Worm (Caenorhabditis elegans): ENCODE results near the gene Y25C1A.13.

Y25C1A.13 gene

DNA sequence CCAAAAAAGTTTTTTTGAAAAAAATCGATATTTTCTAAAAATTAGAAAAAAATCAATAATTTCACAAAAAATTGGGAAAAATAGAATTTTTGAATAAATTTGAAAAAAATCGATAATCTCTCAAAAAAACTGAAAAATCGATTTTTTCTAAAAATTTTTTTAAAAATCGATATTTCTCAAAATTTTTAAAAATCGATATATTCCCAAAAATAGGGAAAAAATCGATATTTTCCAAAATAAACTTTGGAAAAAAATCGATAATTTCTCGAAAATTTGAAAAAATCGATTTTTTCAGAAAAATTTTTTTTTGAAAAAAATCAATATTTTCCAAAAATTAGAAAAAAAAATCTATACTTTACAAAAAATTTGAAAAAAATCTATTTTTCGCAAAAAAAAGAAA lies 46.4 kb downstream of the Y25C1A.13 start:
- TF ChIP-seq nhr-76 (tag; optimal IDR thresholded peaks at IDR 0.05) (no peak), hmg-11 (tag; optimal IDR thresholded peaks at IDR 0.05) (no peak), nhr-43 (tag; optimal IDR thresholded peaks at IDR 0.05; ENCODE audit: poor library complexity, severe bottlenecking) (no peak), mdl-1 (tag; optimal IDR thresholded peaks at IDR 0.05) (no peak), ztf-11 (tag; optimal IDR thresholded peaks at IDR 0.05) (no peak), sea-2 (GFP tag; optimal IDR thresholded peaks at IDR 0.05) (no peak), ceh-16 (tag; optimal IDR thresholded peaks at IDR 0.05) (no peak), ceh-28 (tag; optimal IDR thresholded peaks at IDR 0.05) (peak; percentile 97)

DNA sequence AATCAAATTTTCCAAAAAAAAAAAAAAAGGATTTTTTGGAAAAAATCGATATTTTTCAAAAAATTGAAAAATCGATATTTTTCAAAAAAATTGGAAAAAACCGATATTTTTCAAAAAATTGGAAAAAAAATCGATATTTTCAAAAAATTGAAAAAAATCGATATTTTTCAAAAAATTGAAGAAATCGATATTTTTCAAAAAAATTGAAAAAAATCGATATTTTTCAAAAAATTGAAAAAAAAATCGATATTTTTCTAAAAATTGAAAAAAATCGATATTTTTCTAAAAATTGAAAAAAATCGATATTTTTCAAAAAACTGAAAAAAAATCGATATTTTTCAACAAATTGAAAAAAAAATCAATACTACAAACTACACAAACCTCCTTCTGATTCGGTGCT lies 47.1 kb downstream of the Y25C1A.13 start:
- TF ChIP-seq ceh-28 (tag; optimal IDR thresholded peaks at IDR 0.05) (peak; percentile 96), nhr-76 (tag; optimal IDR thresholded peaks at IDR 0.05) (no peak)

DNA sequence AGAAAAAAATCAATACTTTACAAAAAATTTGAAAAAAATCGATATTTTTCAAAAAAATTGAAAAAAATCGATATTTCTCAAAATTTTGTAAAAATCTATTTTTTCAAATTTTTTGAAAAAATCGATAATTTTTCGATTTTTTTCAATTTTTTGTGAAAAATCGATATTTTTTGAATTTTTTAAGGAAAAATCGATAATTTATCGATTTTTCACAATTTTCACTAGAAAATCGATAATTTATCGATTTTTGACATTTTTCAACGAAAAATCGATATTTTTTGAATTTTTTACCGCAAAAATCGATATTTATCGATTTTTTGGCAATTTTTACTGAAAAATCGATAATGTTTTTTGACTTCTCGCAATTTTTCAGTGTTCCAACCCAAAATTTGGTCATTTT lies 47.7 kb downstream of the Y25C1A.13 start:
- TF ChIP-seq unc-62 (GFP tag; optimal IDR thresholded peaks at IDR 0.05), result no peak
- TF ChIP-seq ceh-28 (tag; optimal IDR thresholded peaks at IDR 0.05), result peak; percentile 98

DNA sequence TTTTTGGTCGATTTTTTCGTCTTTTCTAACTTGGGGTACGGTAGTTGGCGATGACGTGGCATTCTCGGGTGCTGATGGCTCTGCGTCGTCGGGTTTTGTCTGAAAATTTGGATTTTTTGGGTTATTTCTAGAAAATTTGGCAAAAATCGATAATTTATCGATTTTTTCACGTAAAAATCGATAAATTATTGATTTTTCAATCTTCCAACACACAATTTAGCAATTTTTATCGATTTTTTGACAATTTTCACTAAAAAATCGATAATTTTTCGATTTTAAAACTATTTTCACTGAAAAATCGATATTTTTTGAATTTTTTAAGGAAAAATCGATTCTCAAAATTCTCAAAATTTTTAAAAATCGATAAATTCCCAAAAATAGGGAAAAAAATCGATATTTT lies 48.2 kb downstream of the Y25C1A.13 start:
- TF ChIP-seq ceh-28 (tag; optimal IDR thresholded peaks at IDR 0.05) (peak; percentile 82), ceh-9 (tag; optimal IDR thresholded peaks at IDR 0.05) (no peak)

DNA sequence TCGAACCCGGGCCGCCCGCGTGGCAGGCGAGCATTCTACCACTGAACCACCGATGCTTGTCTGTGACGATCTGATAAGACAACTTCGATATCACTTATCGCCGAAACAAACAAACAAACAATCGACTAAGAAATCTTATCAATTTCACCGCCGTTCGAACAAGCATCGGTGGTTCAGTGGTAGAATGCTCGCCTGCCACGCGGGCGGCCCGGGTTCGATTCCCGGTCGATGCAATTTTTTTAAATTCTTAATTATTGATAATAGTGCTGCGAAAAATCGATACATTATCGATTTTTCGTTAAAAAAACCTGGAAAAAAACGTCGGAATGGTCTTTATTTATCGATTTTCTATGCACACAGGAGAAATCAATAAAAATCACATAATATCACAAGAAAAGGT lies 48.8 kb downstream of the Y25C1A.13 start:
- TF ChIP-seq elt-2 (tag; optimal IDR thresholded peaks at IDR 0.05), result peak; percentile 69
- TF ChIP-seq nfya-1 (tag; optimal IDR thresholded peaks at IDR 0.05; ENCODE audit: insufficient read depth), result peak; percentile 27
- TF ChIP-seq nhr-43 (tag; optimal IDR thresholded peaks at IDR 0.05; ENCODE audit: poor library complexity, severe bottlenecking), result no peak
- TF ChIP-seq pha-4 (tag; optimal IDR thresholded peaks at IDR 0.05), result peak; percentile 36
- TF ChIP-seq ceh-28 (tag; optimal IDR thresholded peaks at IDR 0.05), result peak; percentile 81
- TF ChIP-seq egl-27 (tag; optimal IDR thresholded peaks at IDR 0.05), result no peak
- TF ChIP-seq pqm-1 (tag; optimal IDR thresholded peaks at IDR 0.05), result peak; percentile 17

DNA sequence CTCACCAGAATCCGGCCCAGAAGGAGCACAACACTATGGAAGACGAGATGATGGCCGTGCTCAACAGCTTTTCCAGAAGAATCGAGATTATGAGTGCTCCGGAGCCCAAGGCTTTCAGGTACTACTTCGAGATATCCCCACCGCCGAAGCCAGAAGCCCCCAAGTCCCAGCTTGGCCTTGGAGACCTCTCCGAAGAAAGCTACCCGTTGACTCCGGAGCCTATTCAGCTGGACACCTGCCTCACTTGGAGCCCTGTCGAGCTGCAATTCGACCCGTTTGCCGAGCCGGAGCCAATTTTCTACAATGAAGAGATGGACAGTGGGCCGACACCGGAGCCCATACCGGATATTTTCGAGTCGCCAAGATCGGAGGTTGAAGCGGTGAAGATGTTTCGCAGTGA lies 49.4 kb downstream of the Y25C1A.13 start:
- TF ChIP-seq nhr-237 (tag; optimal IDR thresholded peaks at IDR 0.05), result no peak

DNA sequence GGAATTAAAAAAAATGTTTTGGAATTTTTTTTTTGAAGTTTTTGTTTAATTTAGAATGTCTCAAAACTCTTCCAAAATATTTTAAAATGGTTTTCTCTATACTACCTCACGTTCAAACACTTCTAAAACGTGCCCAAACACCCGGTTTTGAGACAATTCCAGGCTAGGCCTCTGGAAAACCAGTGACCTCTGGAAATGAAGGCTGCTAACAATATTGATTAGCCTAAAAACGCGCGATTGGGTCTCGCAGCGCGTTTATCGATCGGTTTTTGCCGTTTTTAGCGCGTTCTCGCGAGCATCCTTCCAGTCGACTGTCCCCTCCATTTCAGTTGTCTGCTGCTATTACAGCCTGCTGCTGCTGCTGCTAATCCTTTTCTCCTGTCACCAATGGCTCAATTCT lies 50.3 kb downstream of the Y25C1A.13 start, which contains the start of gene Y25C1A.6:
Gene Y25C1A.6, plus strand, starts transcription at position 301 of the 400 bp plus-strand sequence.
- TF ChIP-seq nfya-1 (tag; optimal IDR thresholded peaks at IDR 0.05; ENCODE audit: insufficient read depth) (no peak), nhr-76 (tag; optimal IDR thresholded peaks at IDR 0.05) (no peak), nhr-23 (tag; optimal IDR thresholded peaks at IDR 0.05) (no peak)

Measured in whole organism, L3 larva.